Worm (Caenorhabditis elegans) whole organism, L4 larva: ENCODE data around the gene F54D5.23.

Experiments used
- F49E8.2 ChIP-seq: sonication (generic microtip); optimal IDR thresholded peaks from 2 replicates; lab custom pipeline; 2016; ENCODE audit warnings: missing compliant biosample characterization, mild to moderate bottlenecking, missing genetic modification characterization, borderline replicate concordance
- T20F7.1 ChIP-seq: fragments of 200-800 bp; sonication (Bioruptor generic); optimal IDR thresholded peaks from 2 replicates; lab custom pipeline; 2018; ENCODE audit warnings: mild to moderate bottlenecking, missing genetic modification characterization, missing compliant biosample characterization
- ZK546.5 ChIP-seq, 2 experiments: sonication (generic microtip); optimal IDR thresholded peaks; 2 replicates each; lab custom pipeline; 2017; ENCODE audit warnings: missing biosample characterization in 2 of 2, missing genetic modification characterization in 2 of 2
- aly-2 ChIP-seq: sonication (generic microtip); optimal IDR thresholded peaks from 2 replicates; lab custom pipeline; 2018; ENCODE audit warnings: missing biosample characterization, missing genetic modification characterization
- ama-1 ChIP-seq: fragments of 150-350 bp; optimal IDR thresholded peaks from 2 replicates; lab custom pipeline; 2014; ENCODE audit warnings: inconsistent platforms, mixed read lengths
- arid-1 ChIP-seq: fragments of 200-800 bp; sonication (Bioruptor generic); conservative IDR thresholded peaks from 2 replicates; pipeline ENCODE4 v1.3.6; 2022; ENCODE audit warnings: missing genetic modification reagents, missing genetic modification characterization, missing compliant biosample characterization
- attf-4 ChIP-seq: sonication (generic microtip); optimal IDR thresholded peaks from 3 replicates; lab custom pipeline; 2017; ENCODE audit warnings: missing biosample characterization, missing genetic modification characterization
- ceh-32 ChIP-seq: sonication (generic microtip); optimal IDR thresholded peaks from 2 replicates; lab custom pipeline; 2016; ENCODE audit warnings: mild to moderate bottlenecking, missing genetic modification characterization, missing compliant biosample characterization; ENCODE audit not compliant: poor library complexity
- ceh-82 ChIP-seq: sonication (generic microtip); optimal IDR thresholded peaks from 2 replicates; lab custom pipeline; 2017; ENCODE audit warnings: missing biosample characterization, missing genetic modification characterization
- ces-1 ChIP-seq: fragments of 150-350 bp; sonication (generic microtip); optimal IDR thresholded peaks from 4 replicates; lab custom pipeline; 2014; ENCODE audit warnings: missing biosample characterization, missing genetic modification reagents, missing genetic modification characterization
- daf-16 ChIP-seq, 3 experiments: sonication (generic microtip); optimal IDR thresholded peaks; 2 replicates each; lab custom pipeline; 2016 to 2017; ENCODE audit warnings: missing genetic modification characterization in 3 of 3, missing genetic modification reagents in 3 of 3, mild to moderate bottlenecking in 2 of 3, missing compliant biosample characterization in 2 of 3, missing biosample characterization in 1 of 3, moderate library complexity in 1 of 3
- dmd-6 ChIP-seq: fragments of 200-800 bp; sonication (Bioruptor generic); IDR thresholded peaks from 2 replicates; pipeline ENCODE4 v1.3.6; 2022; ENCODE audit warnings: missing genetic modification reagents, missing genetic modification characterization, missing compliant biosample characterization
- dve-1 ChIP-seq: sonication (generic microtip); optimal IDR thresholded peaks from 2 replicates; lab custom pipeline; 2017; ENCODE audit warnings: antibody characterized with exemption, mild to moderate bottlenecking, missing genetic modification characterization, missing compliant biosample characterization; ENCODE audit not compliant: insufficient read depth
- egl-43 ChIP-seq: fragments of 200-800 bp; sonication (Bioruptor generic); IDR thresholded peaks from 2 replicates; pipeline ENCODE4 v1.3.6; 2022; ENCODE audit warnings: missing genetic modification reagents, missing genetic modification characterization, missing compliant biosample characterization
- fkh-10 ChIP-seq: fragments of 150-350 bp; optimal IDR thresholded peaks from 2 replicates; lab custom pipeline; 2014; ENCODE audit warnings: missing biosample characterization, missing genetic modification reagents, missing genetic modification characterization
- fos-1 ChIP-seq: fragments of 150-350 bp; optimal IDR thresholded peaks from 2 replicates; lab custom pipeline; 2014; ENCODE audit warnings: missing biosample characterization, missing genetic modification characterization
- hlh-11 ChIP-seq: fragments of 200-800 bp; sonication (Bioruptor generic); optimal IDR thresholded peaks from 2 replicates; lab custom pipeline; 2018; ENCODE audit warnings: mild to moderate bottlenecking, missing genetic modification characterization, missing compliant biosample characterization
- hlh-30 ChIP-seq: sonication (generic microtip); optimal IDR thresholded peaks from 2 replicates; lab custom pipeline; 2017; ENCODE audit warnings: antibody characterized with exemption, mild to moderate bottlenecking, missing genetic modification characterization, missing compliant biosample characterization; ENCODE audit not compliant: insufficient read depth
- hmg-1.1 ChIP-seq: fragments of 200-800 bp; sonication (Bioruptor generic); IDR thresholded peaks from 2 replicates; pipeline ENCODE4 v1.3.6; 2022; ENCODE audit warnings: missing genetic modification reagents, missing genetic modification characterization, missing compliant biosample characterization
- lim-7 ChIP-seq: fragments of 200-800 bp; sonication (Bioruptor generic); IDR thresholded peaks from 2 replicates; pipeline ENCODE4 v1.3.6; 2022; ENCODE audit warnings: missing genetic modification characterization, missing compliant biosample characterization
- lin-1 ChIP-seq: fragments of 200-800 bp; sonication (Bioruptor generic); IDR thresholded peaks from 2 replicates; pipeline ENCODE4 v1.3.6; 2022; ENCODE audit warnings: missing genetic modification reagents, missing genetic modification characterization, missing compliant biosample characterization
- lin-15B ChIP-seq: fragments of 150-350 bp; sonication (generic microtip); optimal IDR thresholded peaks from 3 replicates; lab custom pipeline; 2014; ENCODE audit warnings: missing biosample characterization, missing genetic modification characterization
- lsy-2 ChIP-seq, 2 experiments: fragments of 150-350 bp in 1 of 2; sonication (generic microtip) in 1 of 2; optimal IDR thresholded peaks; 2 replicates each; lab custom pipeline; 2014 to 2017; ENCODE audit warnings: missing biosample characterization in 2 of 2, missing genetic modification characterization in 2 of 2
- madf-5 ChIP-seq, 2 experiments: fragments of 200-800 bp; sonication (Bioruptor generic); IDR thresholded peaks; 2 replicates each; pipeline ENCODE4 v1.3.6; 2022; ENCODE audit warnings: missing compliant biosample characterization in 2 of 2, missing genetic modification characterization in 2 of 2
- mep-1 ChIP-seq: fragments of 150-350 bp; sonication (generic microtip); optimal IDR thresholded peaks from 3 replicates; lab custom pipeline; 2014; ENCODE audit warnings: missing biosample characterization, missing genetic modification characterization
- mes-2 ChIP-seq: sonication (generic microtip); optimal IDR thresholded peaks from 2 replicates; lab custom pipeline; 2016; ENCODE audit warnings: missing genotype, mild to moderate bottlenecking, missing genetic modification characterization, missing compliant biosample characterization; ENCODE audit not compliant: poor library complexity, severe bottlenecking
- mxl-2 ChIP-seq: fragments of 200-800 bp; sonication (Bioruptor generic); conservative IDR thresholded peaks from 2 replicates; pipeline ENCODE4 v1.3.6; 2022; ENCODE audit warnings: missing genetic modification reagents, missing genetic modification characterization, missing compliant biosample characterization
- nhr-237 ChIP-seq: sonication (generic microtip); optimal IDR thresholded peaks from 2 replicates; lab custom pipeline; 2017; ENCODE audit warnings: missing biosample characterization, missing genetic modification characterization
- nhr-25 ChIP-seq: sonication (generic microtip); optimal IDR thresholded peaks from 2 replicates; lab custom pipeline; 2017; ENCODE audit warnings: missing genetic modification characterization, mild to moderate bottlenecking, missing compliant biosample characterization, antibody characterized with exemption, moderate library complexity, borderline replicate concordance; ENCODE audit not compliant: insufficient read depth
- nhr-28 ChIP-seq: fragments of 150-350 bp; optimal IDR thresholded peaks from 2 replicates; lab custom pipeline; 2014; ENCODE audit warnings: missing biosample characterization, missing genetic modification characterization
- nhr-76 ChIP-seq: fragments of 150-350 bp; optimal IDR thresholded peaks from 2 replicates; lab custom pipeline; 2014; ENCODE audit warnings: missing biosample characterization, missing genetic modification characterization
- nhr-77 ChIP-seq: fragments of 150-350 bp; optimal IDR thresholded peaks from 2 replicates; lab custom pipeline; 2014; ENCODE audit warnings: missing biosample characterization, missing genetic modification characterization
- pha-4 ChIP-seq, 2 experiments: fragments of 150-350 bp in 1 of 2; fragments of 200-800 bp in 1 of 2; sonication (Bioruptor generic) in 1 of 2; IDR thresholded peaks in 1 of 2; optimal IDR thresholded peaks in 1 of 2; 2 replicates each; pipeline versions ENCODE4 v1.3.6 to Lab custom; 2014 to 2022; ENCODE audit warnings: missing genetic modification characterization in 2 of 2, missing genetic modification reagents in 2 of 2, missing biosample characterization in 1 of 2, missing compliant biosample characterization in 1 of 2
- php-3 ChIP-seq: fragments of 200-800 bp; sonication (Bioruptor generic); IDR thresholded peaks from 2 replicates; pipeline ENCODE4 v1.3.6; 2022; ENCODE audit warnings: missing genetic modification reagents, missing genetic modification characterization, missing compliant biosample characterization
- pqm-1 ChIP-seq: sonication (generic microtip); optimal IDR thresholded peaks from 2 replicates; lab custom pipeline; 2017; ENCODE audit warnings: missing biosample characterization, missing genetic modification characterization
- rbr-2 ChIP-seq: sonication (generic microtip); optimal IDR thresholded peaks from 2 replicates; lab custom pipeline; 2016; ENCODE audit warnings: missing genotype, missing genetic modification characterization, missing compliant biosample characterization
- sdz-12 ChIP-seq: fragments of 200-800 bp; sonication (Bioruptor generic); optimal IDR thresholded peaks from 2 replicates; lab custom pipeline; 2018; ENCODE audit warnings: mild to moderate bottlenecking, missing genetic modification characterization, missing compliant biosample characterization
- skn-1 ChIP-seq: fragments of 150-350 bp; optimal IDR thresholded peaks from 2 replicates; lab custom pipeline; 2014; ENCODE audit warnings: missing biosample characterization, missing genetic modification characterization
- snpc-1.2 ChIP-seq: fragments of 200-800 bp; sonication (Bioruptor generic); IDR thresholded peaks from 2 replicates; pipeline ENCODE4 v1.3.6; 2022; ENCODE audit warnings: missing genetic modification reagents, missing genetic modification characterization, missing compliant biosample characterization
- spr-3 ChIP-seq: fragments of 200-800 bp; sonication (Bioruptor generic); optimal IDR thresholded peaks from 2 replicates; lab custom pipeline; 2018; ENCODE audit warnings: mild to moderate bottlenecking, missing genetic modification characterization, missing compliant biosample characterization
- tra-1 ChIP-seq: fragments of 200-800 bp; sonication (Bioruptor generic); IDR thresholded peaks from 2 replicates; pipeline ENCODE4 v1.3.6; 2022; ENCODE audit warnings: missing genetic modification reagents, missing genetic modification characterization, missing compliant biosample characterization
- vab-7 ChIP-seq: fragments of 200-800 bp; sonication (Bioruptor generic); IDR thresholded peaks from 2 replicates; pipeline ENCODE4 v1.3.6; 2022; ENCODE audit warnings: missing genetic modification reagents, missing genetic modification characterization, missing compliant biosample characterization
- zag-1 ChIP-seq: fragments of 150-350 bp; optimal IDR thresholded peaks from 2 replicates; lab custom pipeline; 2014; ENCODE audit warnings: missing biosample characterization, missing genetic modification characterization

F54D5.23 gene

DNA sequence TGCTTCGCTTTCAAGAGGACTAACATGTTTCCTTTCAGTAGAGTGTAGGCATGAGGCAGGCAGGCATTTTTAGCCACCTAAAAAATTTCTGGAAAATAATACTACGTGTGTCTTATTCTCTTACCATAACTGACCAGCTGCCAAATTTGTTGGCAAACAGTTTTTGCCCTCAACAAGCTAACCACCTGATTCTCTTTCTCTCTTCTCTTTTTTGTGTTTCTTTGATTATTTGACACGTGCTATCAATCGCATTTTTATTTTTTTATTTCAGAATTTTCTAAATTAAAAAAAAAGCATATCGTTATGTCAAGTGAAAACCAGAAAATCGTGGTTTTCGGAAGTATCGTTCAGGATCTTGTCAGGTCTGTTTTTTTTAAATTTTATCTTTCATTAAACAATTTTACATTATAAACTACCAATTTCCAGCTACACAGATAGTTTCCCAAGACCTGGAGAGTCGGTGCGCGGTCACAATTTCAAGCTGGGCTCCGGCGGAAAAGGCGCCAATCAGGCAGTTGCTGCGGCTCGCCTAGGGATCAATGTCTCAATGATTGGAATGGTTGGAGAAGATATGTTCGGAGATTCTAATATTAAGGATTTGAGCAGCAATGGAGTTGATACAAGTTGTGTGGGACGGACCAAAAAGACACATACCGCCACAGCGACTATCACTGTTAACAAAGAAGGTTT lies 43.1 kb upstream of the F54D5.23 start, which contains the start of gene F07A11.5 (continued):
- TF ChIP-seq spr-3 (GFP tag; lab: Kevin White, UChicago) (no peak), mxl-2 (GFP tag; lab: Robert Waterston, UW) (no peak)

DNA sequence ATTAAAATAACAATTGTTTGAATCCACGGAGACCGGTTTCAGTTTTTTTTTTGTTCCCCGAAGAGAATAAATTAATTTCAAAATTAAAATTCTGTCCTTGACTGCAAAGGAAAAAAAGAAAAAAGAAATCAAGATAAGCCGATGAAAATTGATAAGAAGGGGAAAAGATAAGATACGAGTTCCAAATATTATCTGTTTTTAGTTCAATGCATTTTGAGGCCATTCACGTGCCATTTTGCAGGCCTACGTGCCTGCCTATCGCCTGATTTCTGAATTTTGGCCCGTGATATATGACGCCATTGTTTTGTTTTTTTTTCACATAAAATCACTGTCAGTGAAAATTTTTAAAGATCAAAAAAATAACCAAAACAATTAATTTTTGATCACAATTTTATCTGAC lies 42.4 kb upstream of the F54D5.23 start:
- TF ChIP-seq vab-7 (GFP tag; lab: Robert Waterston, UW), result no peak
- peak; percentile 66 for TF ChIP-seq tra-1 (GFP tag; lab: Robert Waterston, UW)
- TF ChIP-seq pqm-1 (tag; lab: Kevin White, UChicago), result peak; percentile 62
- no peak for TF ChIP-seq ZK546.5 (tag; optimal IDR thresholded peaks at IDR 0.05; lab: Kevin White, UChicago)
- no peak for TF ChIP-seq hmg-1.1 (GFP tag; lab: Robert Waterston, UW)
- no peak for TF ChIP-seq fkh-10
- peak; percentile 78 for TF ChIP-seq hlh-30 (tag; lab: Kevin White, UChicago)
- TF ChIP-seq nhr-77 (tag; lab: Kevin White, UChicago), result peak; percentile 44
- peak; percentile 52 for TF ChIP-seq dve-1
- TF ChIP-seq mep-1 (tag; lab: Kevin White, UChicago), result peak; percentile 24
- TF ChIP-seq nhr-28 (tag; lab: Kevin White, UChicago), result peak; percentile 39
- peak in 1 of 2 experiments; percentile 13 for TF ChIP-seq lsy-2 (tag; optimal IDR thresholded peaks at IDR 0.05; lab: Kevin White, UChicago)
- TF ChIP-seq mxl-2 (GFP tag; lab: Robert Waterston, UW), result peak; percentile 53; the same call in 1 of the 2 replicates
- TF ChIP-seq hlh-11 (tag; lab: Kevin White, UChicago), result peak; percentile 57
- 0 out of 2 replicates have a peak, but pooled peaks have one; percentile 27 for TF ChIP-seq lin-1 (GFP tag; lab: Robert Waterston, UW)
- TF ChIP-seq fos-1 (tag; lab: Kevin White, UChicago), result no peak
- no peak for TF ChIP-seq lim-7 (GFP tag; lab: Robert Waterston, UW)
- TF ChIP-seq sdz-12 (GFP tag; lab: Kevin White, UChicago), result no peak
- TF ChIP-seq attf-4, result no peak
- TF ChIP-seq daf-16 (GFP tag; optimal IDR thresholded peaks at IDR 0.05; lab: Kevin White, UChicago), result no peak
- TF ChIP-seq daf-16 (tag; optimal IDR thresholded peaks at IDR 0.05; lab: Kevin White, UChicago), result peak; percentile 30
- TF ChIP-seq dmd-6 (GFP tag; lab: Robert Waterston, UW), result peak; percentile 85

DNA sequence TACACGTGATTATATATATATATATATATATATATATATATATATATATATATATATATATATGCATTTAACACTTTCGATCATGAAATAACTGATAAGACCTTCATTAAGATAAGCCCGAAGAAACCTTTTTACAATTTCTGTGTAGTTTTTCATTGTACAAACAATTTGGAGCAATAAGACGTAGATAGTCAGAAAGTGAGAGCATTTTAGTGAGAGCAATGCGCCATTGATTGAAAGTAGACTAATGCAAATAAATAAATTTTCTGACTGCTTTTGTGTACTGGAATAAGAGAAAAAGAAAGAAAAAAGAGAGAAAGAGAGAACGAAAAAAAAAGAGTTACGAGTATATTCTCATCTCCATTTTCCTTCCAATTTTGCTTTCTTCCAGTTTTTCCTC lies 35.5 kb upstream of the F54D5.23 start:
- TF ChIP-seq vab-7 (GFP tag; lab: Robert Waterston, UW), result no peak
- no peak for TF ChIP-seq F49E8.2 (tag; lab: Kevin White, UChicago)
- TF ChIP-seq pha-4 (GFP tag; IDR thresholded peaks at IDR 0.05; lab: Robert Waterston, UW), result no peak
- TF ChIP-seq pha-4 (tag; optimal IDR thresholded peaks at IDR 0.05; lab: Kevin White, UChicago), result no peak
- peak; percentile 40 for TF ChIP-seq nhr-28 (tag; lab: Kevin White, UChicago)
- no peak for TF ChIP-seq nhr-76 (tag; lab: Kevin White, UChicago)
- TF ChIP-seq madf-5 (GFP tag; IDR thresholded peaks at IDR 0.05; lab: Robert Waterston, UW), result no peak
- no peak for TF ChIP-seq T20F7.1 (GFP tag; lab: Kevin White, UChicago)
- TF ChIP-seq dve-1, result peak; percentile 66
- TF ChIP-seq mes-2 (tag; lab: Kevin White, UChicago), result no peak
- no peak for TF ChIP-seq nhr-25
- TF ChIP-seq ceh-82 (tag; lab: Kevin White, UChicago), result no peak
- no peak for TF ChIP-seq zag-1
- TF ChIP-seq fos-1 (tag; lab: Kevin White, UChicago), result no peak
- no peak for TF ChIP-seq arid-1 (GFP tag; lab: Robert Waterston, UW)
- no peak for TF ChIP-seq snpc-1.2 (GFP tag; lab: Robert Waterston, UW)
- TF ChIP-seq php-3 (GFP tag; lab: Robert Waterston, UW), result no peak
- TF ChIP-seq lin-15B, result no peak
- TF ChIP-seq lin-1 (GFP tag; lab: Robert Waterston, UW), result no peak
- no peak for TF ChIP-seq aly-2 (tag; lab: Kevin White, UChicago)
- no peak for TF ChIP-seq skn-1 (tag; lab: Kevin White, UChicago)
- no peak for TF ChIP-seq ceh-32
- TF ChIP-seq rbr-2 (tag; lab: Kevin White, UChicago), result no peak
- no peak for TF ChIP-seq ama-1 (lab: Kevin White, UChicago)
- no peak for TF ChIP-seq mxl-2 (GFP tag; lab: Robert Waterston, UW)
- TF ChIP-seq dmd-6 (GFP tag; lab: Robert Waterston, UW), result peak; percentile 49
- TF ChIP-seq ces-1 (GFP tag; lab: Kevin White, UChicago), result no peak
- TF ChIP-seq egl-43, result no peak
- TF ChIP-seq nhr-237 (tag; lab: Kevin White, UChicago), result no peak
- TF ChIP-seq daf-16 (GFP tag; optimal IDR thresholded peaks at IDR 0.05; lab: Kevin White, UChicago), result no peak
- TF ChIP-seq daf-16 (tag; optimal IDR thresholded peaks at IDR 0.05; lab: Kevin White, UChicago), result peak; percentile 78
